Worm (Caenorhabditis elegans) whole organism, L4 larva: Measurements from ENCODE around the gene unc-96.

Experiments used
- F37D6.2 ChIP-seq: sonication (generic microtip); optimal IDR thresholded peaks from 2 replicates; lab custom pipeline; 2016; ENCODE audit warnings: mild to moderate bottlenecking, missing genetic modification characterization, missing compliant biosample characterization
- ZK546.5 ChIP-seq, 2 experiments: sonication (generic microtip); optimal IDR thresholded peaks; 2 replicates each; lab custom pipeline; 2017; ENCODE audit warnings: missing biosample characterization in 2 of 2, missing genetic modification characterization in 2 of 2
- aly-2 ChIP-seq: sonication (generic microtip); optimal IDR thresholded peaks from 2 replicates; lab custom pipeline; 2018; ENCODE audit warnings: missing biosample characterization, missing genetic modification characterization
- ceh-32 ChIP-seq: sonication (generic microtip); optimal IDR thresholded peaks from 2 replicates; lab custom pipeline; 2016; ENCODE audit warnings: mild to moderate bottlenecking, missing genetic modification characterization, missing compliant biosample characterization; ENCODE audit not compliant: poor library complexity
- daf-19 ChIP-seq: fragments of 200-800 bp; sonication (Bioruptor generic); conservative IDR thresholded peaks from 2 replicates; pipeline ENCODE4 v1.3.6; 2022; ENCODE audit warnings: missing genetic modification characterization, missing compliant biosample characterization
- dmd-6 ChIP-seq: fragments of 200-800 bp; sonication (Bioruptor generic); IDR thresholded peaks from 2 replicates; pipeline ENCODE4 v1.3.6; 2022; ENCODE audit warnings: missing genetic modification reagents, missing genetic modification characterization, missing compliant biosample characterization
- duxl-1 ChIP-seq: sonication (generic microtip); optimal IDR thresholded peaks from 2 replicates; lab custom pipeline; 2016; ENCODE audit warnings: mild to moderate bottlenecking, missing genetic modification characterization, moderate library complexity, missing compliant biosample characterization; ENCODE audit not compliant: poor library complexity
- fkh-10 ChIP-seq: fragments of 150-350 bp; optimal IDR thresholded peaks from 2 replicates; lab custom pipeline; 2014; ENCODE audit warnings: missing biosample characterization, missing genetic modification reagents, missing genetic modification characterization
- lin-39 ChIP-seq: fragments of 150-350 bp; optimal IDR thresholded peaks from 2 replicates; lab custom pipeline; 2014; ENCODE audit warnings: missing biosample characterization, missing genetic modification reagents, missing genetic modification characterization
- lsy-2 ChIP-seq, 2 experiments: fragments of 150-350 bp in 1 of 2; sonication (generic microtip) in 1 of 2; optimal IDR thresholded peaks; 2 replicates each; lab custom pipeline; 2014 to 2017; ENCODE audit warnings: missing biosample characterization in 2 of 2, missing genetic modification characterization in 2 of 2
- nhr-76 ChIP-seq: fragments of 150-350 bp; optimal IDR thresholded peaks from 2 replicates; lab custom pipeline; 2014; ENCODE audit warnings: missing biosample characterization, missing genetic modification characterization
- snpc-4 ChIP-seq: fragments of 150-350 bp; optimal IDR thresholded peaks from 2 replicates; lab custom pipeline; 2014; ENCODE audit warnings: missing biosample characterization, missing genetic modification characterization

DNA sequence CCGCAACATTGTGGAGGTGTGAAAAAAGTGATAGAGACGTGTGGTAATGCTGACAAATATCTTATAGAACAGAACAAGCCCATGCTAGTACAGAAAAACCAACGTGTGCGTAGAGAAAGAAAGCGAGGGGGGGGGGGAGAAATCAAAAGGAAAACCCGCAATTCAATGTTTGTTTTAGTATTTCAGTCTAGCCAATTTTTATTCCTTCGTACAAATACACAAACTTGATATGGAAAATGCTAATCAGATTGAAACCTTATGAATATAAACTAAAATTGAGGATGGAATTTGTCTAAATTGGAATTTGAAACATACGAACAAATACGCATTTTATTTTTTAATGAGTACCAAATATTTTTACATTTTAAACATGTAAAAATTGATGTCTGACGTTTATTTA lies 33.3 kb downstream of the unc-96 start, which contains the start of gene mrp-1:
- TF ChIP-seq nhr-76 (tag; lab: Kevin White, UChicago) = no peak
- no peak for TF ChIP-seq lin-39
- TF ChIP-seq F37D6.2 (tag; lab: Kevin White, UChicago) = no peak
- no peak for TF ChIP-seq duxl-1 (tag; lab: Kevin White, UChicago)
- TF ChIP-seq ceh-32 (tag; lab: Kevin White, UChicago) = no peak
- TF ChIP-seq snpc-4 (tag; lab: Kevin White, UChicago) = no peak
- TF ChIP-seq fkh-10 = no peak
- TF ChIP-seq dmd-6 = no peak
- TF ChIP-seq lsy-2 (tag; optimal IDR thresholded peaks at IDR 0.05; lab: Kevin White, UChicago) = no peak
- no peak for TF ChIP-seq daf-19 (GFP tag; lab: Robert Waterston, UW)
- no peak for TF ChIP-seq ZK546.5 (tag; optimal IDR thresholded peaks at IDR 0.05; lab: Kevin White, UChicago)
- no peak for TF ChIP-seq aly-2 (tag; lab: Kevin White, UChicago)
